Fruit fly (Drosophila melanogaster) Kc167 (cell line): ENCODE data around the gene Arpc1.

Experiments used
- Myc ChIP-seq: fragments of >200 bp; optimal IDR thresholded peaks from 2 replicates; lab custom pipeline; 2017; ENCODE audit warnings: missing external identifiers
- Sin3A ChIP-seq: fragments of >200 bp; optimal IDR thresholded peaks from 2 replicates; lab custom pipeline; 2018; ENCODE audit warnings: missing external identifiers
- h ChIP-seq: fragments of >200 bp; optimal IDR thresholded peaks from 3 replicates; lab custom pipeline; 2018; ENCODE audit warnings: missing external identifiers
- insv ChIP-seq: fragments of >200 bp; optimal IDR thresholded peaks from 3 replicates; lab custom pipeline; 2018; ENCODE audit warnings: missing external identifiers
- psq ChIP-seq: fragments of >200 bp; optimal IDR thresholded peaks from 2 replicates; lab custom pipeline; 2017; ENCODE audit warnings: missing external identifiers
- ttk ChIP-seq: sonication (Bioruptor generic); optimal IDR thresholded peaks from 2 replicates; lab custom pipeline; 2017; ENCODE audit warnings: missing external identifiers

dm6 chr2L:13803805-13804560 lies 25.6 kb downstream of the Arpc1 start:
- TF ChIP-seq h (lab: Kevin White, UChicago) = no peak
- no peak for TF ChIP-seq Myc (lab: Kevin White, UChicago)
- no peak for TF ChIP-seq psq
- no peak for TF ChIP-seq insv (lab: Kevin White, UChicago)
- no peak for TF ChIP-seq ttk (lab: Kevin White, UChicago)
- no peak for TF ChIP-seq Sin3A
